Worm (Caenorhabditis elegans) whole organism, early embryonic: ENCODE measurements around the gene famk-1.

ENCODE experiments used
- B0310.2 ChIP-seq: sonication (generic microtip); optimal IDR thresholded peaks from 2 replicates; lab custom pipeline; 2016; ENCODE audit warnings: mild to moderate bottlenecking, missing genetic modification characterization, missing compliant biosample characterization
- F13C5.2 ChIP-seq: sonication (generic microtip); optimal IDR thresholded peaks from 2 replicates; lab custom pipeline; 2017; ENCODE audit warnings: mild to moderate bottlenecking, missing genetic modification characterization, inconsistent platforms, missing compliant biosample characterization
- aly-1 ChIP-seq: sonication (generic microtip); optimal IDR thresholded peaks from 2 replicates; lab custom pipeline; 2016; ENCODE audit warnings: missing genetic modification characterization, missing compliant biosample characterization
- ama-1 ChIP-seq: fragments of 150-350 bp; optimal IDR thresholded peaks from 2 replicates; lab custom pipeline; 2014
- ceh-13 ChIP-seq: fragments of 200-800 bp; sonication (Bioruptor generic); optimal IDR thresholded peaks from 2 replicates; lab custom pipeline; 2018; ENCODE audit warnings: mild to moderate bottlenecking, missing genetic modification characterization, missing compliant biosample characterization
- ceh-36 ChIP-seq: sonication (generic microtip); optimal IDR thresholded peaks from 2 replicates; lab custom pipeline; 2016; ENCODE audit warnings: missing genetic modification characterization, inconsistent platforms, missing compliant biosample characterization
- flt-1 ChIP-seq: fragments of 200-800 bp; sonication (Bioruptor generic); IDR thresholded peaks from 2 replicates; pipeline ENCODE4 v1.3.6; 2022; ENCODE audit warnings: missing genetic modification characterization, missing compliant biosample characterization
- hnd-1 ChIP-seq: sonication (generic microtip); optimal IDR thresholded peaks from 2 replicates; lab custom pipeline; 2016; ENCODE audit warnings: missing genetic modification characterization, missing compliant biosample characterization
- pes-1 ChIP-seq: fragments of 200-800 bp; sonication (Bioruptor generic); IDR thresholded peaks from 2 replicates; pipeline ENCODE4 v1.3.6; 2022; ENCODE audit warnings: missing genetic modification reagents, missing genetic modification characterization, missing compliant biosample characterization
- scrt-1 ChIP-seq: fragments of 200-800 bp; sonication (Bioruptor generic); IDR thresholded peaks from 2 replicates; pipeline ENCODE4 v1.3.6; 2022; ENCODE audit warnings: missing genetic modification characterization, missing compliant biosample characterization
- tbx-11 ChIP-seq: fragments of 200-800 bp; sonication (Bioruptor generic); IDR thresholded peaks from 2 replicates; pipeline ENCODE4 v1.3.6; 2022; ENCODE audit warnings: missing genetic modification characterization, missing compliant biosample characterization
- tbx-37 ChIP-seq: fragments of 200-800 bp; sonication (Bioruptor generic); conservative IDR thresholded peaks from 2 replicates; pipeline ENCODE4 v1.3.6; 2022; ENCODE audit warnings: missing genetic modification reagents, missing genetic modification characterization, missing compliant biosample characterization
- tra-4 ChIP-seq: sonication (generic microtip); optimal IDR thresholded peaks from 2 replicates; lab custom pipeline; 2017; ENCODE audit warnings: missing genetic modification characterization, missing compliant biosample characterization

ce11 chrX:15188986-15189675 lies 23.9 kb downstream of the famk-1 start:
- TF ChIP-seq ama-1 (lab: Kevin White, UChicago) (no peak), F13C5.2 (tag; lab: Kevin White, UChicago) (peak; percentile 0), pes-1 (GFP tag; lab: Robert Waterston, UW) (no peak), flt-1 (GFP tag; lab: Robert Waterston, UW) (no peak), aly-1 (tag; lab: Kevin White, UChicago) (no peak), tbx-37 (GFP tag; lab: Robert Waterston, UW) (no peak), B0310.2 (tag; lab: Kevin White, UChicago) (no peak), scrt-1 (GFP tag; lab: Robert Waterston, UW) (0 out of 2 replicates have a peak, but pooled peaks have one; percentile 28), hnd-1 (tag; lab: Kevin White, UChicago) (no peak), tbx-11 (GFP tag; lab: Robert Waterston, UW) (no peak), ceh-36 (no peak), tra-4 (no peak), ceh-13 (GFP tag; lab: Kevin White, UChicago) (no peak)
